Fruit fly (Drosophila melanogaster): ENCODE measurements around the gene CG43102.

Gene CG43102

dm6 chr3R:17801264-17801663 is 7.0 kb upstream of the CG43102 start, which contains the start of gene CG17803:
TSS of gene CG17803 (minus strand) at chr3R:17801512.
- TF ChIP-seq scrt (GFP tag; optimal IDR thresholded peaks at IDR 0.05) = peak; percentile 50
- TF ChIP-seq Dbx (GFP tag; IDR thresholded peaks at IDR 0.05) = peak; percentile 6; the same call in 1 of the 3 replicates
- no peak for TF ChIP-seq CG9817 (tag; optimal IDR thresholded peaks at IDR 0.05)
- TF ChIP-seq MBD-R2 (GFP tag; IDR thresholded peaks at IDR 0.05) = 0 out of 2 replicates have a peak, but pooled peaks have one; percentile 10
- TF ChIP-seq CG15514 (GFP tag; optimal IDR thresholded peaks at IDR 0.05) = peak; percentile 36
- TF ChIP-seq Fer1 (GFP tag; optimal IDR thresholded peaks at IDR 0.05) = peak; percentile 43
- peak; percentile 77 for TF ChIP-seq Med (GFP tag)
- TF ChIP-seq CG6791 (GFP tag; IDR thresholded peaks at IDR 0.05; ENCODE audit: partially characterized antibody) = peak; percentile 21; the same call in 1 of the 3 replicates
- TF ChIP-seq E2f2 (GFP tag; IDR thresholded peaks at IDR 0.05) = no peak
- peak; percentile 57 for TF ChIP-seq CG18599 (GFP tag; optimal IDR thresholded peaks at IDR 0.05)
- TF ChIP-seq CG14860 (GFP tag; IDR thresholded peaks at IDR 0.05; ENCODE audit: partially characterized antibody) = 0 out of 3 replicates have a peak, but pooled peaks have one; percentile 30
- peak; percentile 3 for TF ChIP-seq cwo (GFP tag; optimal IDR thresholded peaks at IDR 0.05)
- no peak for TF ChIP-seq Hr78 (GFP tag; optimal IDR thresholded peaks at IDR 0.05)
- TF ChIP-seq Dll (GFP tag; IDR thresholded peaks at IDR 0.05; ENCODE audit: partially characterized antibody) = no peak
- peak; percentile 20 for TF ChIP-seq ftz-f1 (GFP tag; optimal IDR thresholded peaks at IDR 0.05)
- no peak for TF ChIP-seq trh (GFP tag; optimal IDR thresholded peaks at IDR 0.05)
- peak; percentile 30; the same call in 1 of the 2 replicates for TF ChIP-seq Nf-YA (GFP tag; IDR thresholded peaks at IDR 0.05)
- peak; percentile 18 for TF ChIP-seq D19B (GFP tag; optimal IDR thresholded peaks at IDR 0.05)
- 0 out of 3 replicates have a peak, but pooled peaks have one; percentile 28 for TF ChIP-seq CG11456 (GFP tag; IDR thresholded peaks at IDR 0.05)
- TF ChIP-seq Neu2 (GFP tag; optimal IDR thresholded peaks at IDR 0.05; ENCODE audit: borderline replicate concordance) = no peak
- 0 out of 2 replicates have a peak, but pooled peaks have one; percentile 16 for TF ChIP-seq bbx (GFP tag; IDR thresholded peaks at IDR 0.05; ENCODE audit: partially characterized antibody)
- TF ChIP-seq Ada2b (GFP tag; IDR thresholded peaks at IDR 0.05) = 0 out of 2 replicates have a peak, but pooled peaks have one; percentile 8

dm6 chr3R:17798211-17798737 is 4.0 kb upstream of the CG43102 start, which contains the start of gene CG7379:
TSS of gene CG7379 (minus strand) at chr3R:17798304.
- peak; percentile 77 for TF ChIP-seq pum (GFP tag; optimal IDR thresholded peaks at IDR 0.05)
- peak; percentile 84 for TF ChIP-seq Myb (GFP tag; optimal IDR thresholded peaks at IDR 0.05)
- peak; percentile 41 for TF ChIP-seq luna (GFP tag; optimal IDR thresholded peaks at IDR 0.05)
- TF ChIP-seq lmd (GFP tag; IDR thresholded peaks at IDR 0.05) = peak; percentile 81
- no peak for TF ChIP-seq gce (GFP tag; IDR thresholded peaks at IDR 0.05)
- peak; percentile 70 for TF ChIP-seq CG6683 (GFP tag; optimal IDR thresholded peaks at IDR 0.05)
- peak; percentile 70 for TF ChIP-seq tx (GFP tag; optimal IDR thresholded peaks at IDR 0.05)
- TF ChIP-seq phol (tag; optimal IDR thresholded peaks at IDR 0.05) = peak; percentile 81
- TF ChIP-seq cwo (GFP tag; optimal IDR thresholded peaks at IDR 0.05) = peak; percentile 69
- peak; percentile 85 for TF ChIP-seq Chrac-16 (GFP tag; optimal IDR thresholded peaks at IDR 0.05)
- peak; percentile 93 for TF ChIP-seq NFAT (GFP tag; IDR thresholded peaks at IDR 0.05)
- no peak for TF ChIP-seq peb (GFP tag; IDR thresholded peaks at IDR 0.05)
- TF ChIP-seq her (GFP tag; optimal IDR thresholded peaks at IDR 0.05) = peak; percentile 63
- no peak for TF ChIP-seq cad (GFP tag; optimal IDR thresholded peaks at IDR 0.05)
- TF ChIP-seq CG10654 (GFP tag; optimal IDR thresholded peaks at IDR 0.05) = peak; percentile 82
- peak; percentile 81 for TF ChIP-seq dysf (GFP tag; IDR thresholded peaks at IDR 0.05)
- TF ChIP-seq h (optimal IDR thresholded peaks at IDR 0.05) = no peak
- no peak for TF ChIP-seq CG31365 (tag; optimal IDR thresholded peaks at IDR 0.05)
- TF ChIP-seq Abd-B (GFP tag; optimal IDR thresholded peaks at IDR 0.05) = peak; percentile 72
- peak; percentile 74 for TF ChIP-seq CG8944 (GFP tag; optimal IDR thresholded peaks at IDR 0.05)
- TF ChIP-seq CG9437 (GFP tag; optimal IDR thresholded peaks at IDR 0.05) = peak; percentile 78
- TF ChIP-seq slp2 (GFP tag; optimal IDR thresholded peaks at IDR 0.05) = peak; percentile 60
- peak; percentile 45; the same call in 1 of the 3 replicates for TF ChIP-seq Opbp (GFP tag; IDR thresholded peaks at IDR 0.05; ENCODE audit: partially characterized antibody)
- TF ChIP-seq Hsf (GFP tag; optimal IDR thresholded peaks at IDR 0.05) = peak; percentile 88
- peak; percentile 53 for TF ChIP-seq Drgx (GFP tag; IDR thresholded peaks at IDR 0.05)
- peak; percentile 71 for TF ChIP-seq CG17829 (tag; optimal IDR thresholded peaks at IDR 0.05)
- TF ChIP-seq CG17802 (tag; optimal IDR thresholded peaks at IDR 0.05) = peak; percentile 89
- peak; percentile 78 for TF ChIP-seq CG1233 (GFP tag; optimal IDR thresholded peaks at IDR 0.05)

All from whole organism, embryonic.